Worm (Caenorhabditis elegans): ENCODE results near the gene pqn-65.

- no peak for TF ChIP-seq ctbp-1 (GFP tag; IDR thresholded peaks at IDR 0.05)
- no peak for TF ChIP-seq nhr-76 (tag; optimal IDR thresholded peaks at IDR 0.05)
- TF ChIP-seq ceh-28 (tag; optimal IDR thresholded peaks at IDR 0.05), result no peak
- TF ChIP-seq snpc-4 (tag; optimal IDR thresholded peaks at IDR 0.05), result no peak
- no peak for TF ChIP-seq F10B5.3 (tag; optimal IDR thresholded peaks at IDR 0.05)
- no peak for TF ChIP-seq zag-1 (tag; optimal IDR thresholded peaks at IDR 0.05)
- no peak for TF ChIP-seq ZK546.5 (tag; optimal IDR thresholded peaks at IDR 0.05)
- no peak for TF ChIP-seq unc-62 (GFP tag; optimal IDR thresholded peaks at IDR 0.05 in 1 of 2)
- no peak for TF ChIP-seq unc-62 (tag; optimal IDR thresholded peaks at IDR 0.05)
- TF ChIP-seq ztf-7 (tag; optimal IDR thresholded peaks at IDR 0.05), result no peak
- no peak for TF ChIP-seq F44E2.7 (GFP tag; IDR thresholded peaks at IDR 0.05)
Measured at ce11 chrX:4588462-4588861, 31.0 kb downstream of the pqn-65 start, which contains the start of gene lnp-1.
